Worm (Caenorhabditis elegans): ENCODE measurements around the gene acdh-8.
"Not testable (repeated sequence)": the region's sequence is repeated elsewhere in the genome, so short reads cannot be mapped to it uniquely, and the experiment has no call there.

The acdh-8 gene

DNA sequence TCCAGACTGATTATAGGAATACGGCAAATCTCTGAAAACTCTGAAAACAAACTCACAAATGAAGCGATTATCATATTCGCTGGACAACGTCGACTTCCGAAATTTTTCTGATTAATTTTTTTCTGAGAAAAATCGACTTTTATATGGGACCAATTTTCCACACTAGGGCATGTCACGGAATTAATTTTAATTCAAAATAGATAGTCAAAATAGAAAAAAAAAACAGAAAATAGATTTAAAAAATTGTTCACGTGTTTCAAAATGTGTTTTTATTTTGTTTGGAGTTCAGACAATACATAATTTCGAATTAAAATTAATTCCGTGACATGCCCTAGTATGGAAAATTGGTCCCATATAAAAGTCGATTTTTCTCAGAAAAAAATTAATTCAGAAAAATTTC is 36.6 kb upstream of the acdh-8 start, which contains the start of the genes F10C1.3 and F10C1.23:
Gene F10C1.3 (minus strand): TSS at position 101 of the 400 bp plus-strand sequence.
Gene F10C1.23 (plus strand): TSS at position 385 of the 400 bp plus-strand sequence.
- not testable (repeated sequence) for TF ChIP-seq rnt-1, lsy-2, pax-3 (tag; optimal IDR thresholded peaks at IDR 0.05)

DNA sequence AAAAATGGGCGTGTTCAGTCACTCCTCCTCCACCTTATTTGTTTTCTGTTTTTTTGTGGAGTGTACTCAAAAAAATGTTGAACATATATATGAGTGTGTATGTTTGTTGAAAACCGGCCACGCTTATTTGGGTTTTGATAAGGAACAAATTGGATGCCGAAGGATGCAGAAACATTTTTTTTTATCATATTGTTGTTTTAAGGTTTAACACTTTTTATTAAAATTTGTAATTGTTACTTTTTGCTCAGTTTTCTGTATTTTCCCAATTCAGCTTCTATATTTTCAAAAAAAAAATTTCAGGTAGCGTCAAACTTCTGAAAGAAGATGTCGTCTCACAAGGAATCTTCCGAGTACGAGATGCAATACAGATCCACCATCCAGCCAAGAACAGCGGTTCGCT is 29.0 kb upstream of the acdh-8 start, which contains the start of gene ifb-1:
Gene ifb-1 (plus strand): TSS at position 301 of the 400 bp plus-strand sequence.
- TF ChIP-seq nhr-47 (tag; optimal IDR thresholded peaks at IDR 0.05), result no peak

DNA sequence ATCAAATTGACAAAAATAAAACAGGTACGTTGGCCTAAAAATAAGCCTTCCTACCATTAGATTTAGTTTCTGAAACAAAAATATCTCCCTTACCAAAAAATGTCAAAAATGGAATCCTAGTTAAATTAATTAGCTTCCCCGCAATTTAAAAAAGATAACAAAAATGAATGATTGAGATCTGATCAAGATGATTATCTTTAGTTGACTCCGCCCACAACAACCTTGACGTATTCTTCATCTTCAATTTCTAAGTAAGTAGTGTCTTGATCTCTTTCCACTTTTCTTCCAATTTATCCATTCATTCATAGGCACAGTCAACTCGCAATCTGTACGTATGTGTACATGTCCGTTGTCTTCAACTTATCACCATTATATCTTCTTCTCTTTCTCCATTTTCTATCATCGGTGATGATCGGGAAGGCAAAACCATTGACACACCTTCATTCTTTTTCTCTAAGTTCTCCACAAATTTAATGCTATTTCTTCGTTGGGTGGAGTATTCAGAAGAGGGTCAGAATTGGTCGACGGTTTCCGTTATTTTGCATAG is 25.9 kb upstream of the acdh-8 start:
- TF ChIP-seq nhr-85 (tag) (peak; percentile 88), swsn-7 (tag; optimal IDR thresholded peaks at IDR 0.05) (no peak), mep-1 (tag; optimal IDR thresholded peaks at IDR 0.05) (peak; percentile 40), blmp-1 (tag; optimal IDR thresholded peaks at IDR 0.05) (peak; percentile 44), snu-23 (GFP tag; optimal IDR thresholded peaks at IDR 0.05) (peak; percentile 36), nhr-77 (tag; optimal IDR thresholded peaks at IDR 0.05) (no peak), rnt-1 (tag; optimal IDR thresholded peaks at IDR 0.05) (peak; percentile 12), hlh-17 (GFP tag; optimal IDR thresholded peaks at IDR 0.05; ENCODE audit: borderline replicate concordance) (no peak), C34B4.2 (tag; optimal IDR thresholded peaks at IDR 0.05) (no peak), elt-3 (tag; optimal IDR thresholded peaks at IDR 0.05) (peak in 2 of 6 experiments; percentile 19 to 59), lin-39 (tag; optimal IDR thresholded peaks at IDR 0.05) (peak; percentile 41), lin-14 (GFP tag; optimal IDR thresholded peaks at IDR 0.05) (peak; percentile 67), nhr-28 (tag; optimal IDR thresholded peaks at IDR 0.05) (no peak), nhr-20 (tag; optimal IDR thresholded peaks at IDR 0.05) (peak; percentile 34), ztf-4 (tag; optimal IDR thresholded peaks at IDR 0.05) (no peak), skn-1 (tag; optimal IDR thresholded peaks at IDR 0.05) (no peak), alr-1 (tag; optimal IDR thresholded peaks at IDR 0.05; ENCODE audit: borderline replicate concordance) (no peak), sox-4 (tag; optimal IDR thresholded peaks at IDR 0.05) (no peak), F16B12.6 (tag; optimal IDR thresholded peaks at IDR 0.05) (no peak), nhr-71 (tag; optimal IDR thresholded peaks at IDR 0.05) (peak; percentile 3), ceh-63 (GFP tag; optimal IDR thresholded peaks at IDR 0.05) (no peak)

DNA sequence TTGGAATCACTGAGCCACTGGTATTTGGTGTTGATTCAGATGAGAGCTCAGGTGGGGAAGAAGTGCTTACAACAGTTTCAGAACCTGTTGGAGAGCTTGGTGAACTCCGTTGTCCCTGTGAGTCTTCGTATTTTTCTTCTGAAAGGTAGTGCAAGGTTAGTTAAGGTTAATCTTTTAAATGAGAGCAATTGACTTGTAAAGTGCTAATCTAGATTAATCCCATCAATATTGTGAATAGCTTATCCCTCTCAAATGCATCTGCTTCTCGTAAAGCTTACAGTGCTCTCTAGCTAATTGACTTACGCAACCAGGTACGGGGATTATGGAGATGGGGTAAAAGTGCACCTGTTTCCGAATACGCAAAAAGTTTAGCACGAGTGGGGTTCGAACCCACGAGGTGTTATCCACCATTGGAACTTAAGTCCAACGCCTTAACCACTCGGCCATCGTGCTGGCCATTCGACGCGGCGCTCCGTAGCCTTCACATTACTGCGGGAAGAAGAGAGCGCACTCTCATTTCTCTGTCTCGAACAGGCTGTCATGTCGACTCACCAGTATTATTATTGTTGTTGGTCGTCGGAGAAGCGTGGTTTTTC is 21.6 kb upstream of the acdh-8 start:
- peak; percentile 25 for TF ChIP-seq elt-2 (tag; optimal IDR thresholded peaks at IDR 0.05)
- TF ChIP-seq aly-2 (tag; optimal IDR thresholded peaks at IDR 0.05), result no peak
- peak; percentile 63 for TF ChIP-seq nhr-71 (tag; optimal IDR thresholded peaks at IDR 0.05)
- peak; percentile 17 for TF ChIP-seq xbp-1 (tag; optimal IDR thresholded peaks at IDR 0.05)
- peak; percentile 50 for TF ChIP-seq nhr-90 (tag; optimal IDR thresholded peaks at IDR 0.05; ENCODE audit: poor library complexity)
- no peak for TF ChIP-seq lir-3 (tag; optimal IDR thresholded peaks at IDR 0.05; ENCODE audit: poor library complexity)
- no peak for TF ChIP-seq fkh-10 (GFP tag; optimal IDR thresholded peaks at IDR 0.05)
- peak; percentile 11 for TF ChIP-seq ceh-8 (GFP tag; optimal IDR thresholded peaks at IDR 0.05)
- TF ChIP-seq ceh-82 (tag; optimal IDR thresholded peaks at IDR 0.05), result peak in 2 of 3 experiments; percentile 25 to 55
- no peak for TF ChIP-seq egl-13 (tag; optimal IDR thresholded peaks at IDR 0.05)
- peak; percentile 23 for TF ChIP-seq snpc-4 (tag; optimal IDR thresholded peaks at IDR 0.05)
- TF ChIP-seq nhr-20 (tag; optimal IDR thresholded peaks at IDR 0.05), result peak; percentile 63
- TF ChIP-seq vab-15 (tag; optimal IDR thresholded peaks at IDR 0.05), result no peak
- peak; percentile 42 for TF ChIP-seq lin-14 (GFP tag; optimal IDR thresholded peaks at IDR 0.05)
- no peak for TF ChIP-seq efl-3 (GFP tag; optimal IDR thresholded peaks at IDR 0.05)
- TF ChIP-seq grh-1 (GFP tag; IDR thresholded peaks at IDR 0.05), result no peak
- TF ChIP-seq efl-1 (optimal IDR thresholded peaks at IDR 0.05), result peak; percentile 38 to 51
- peak; percentile 24 to 93 for TF ChIP-seq efl-1 (GFP tag; optimal IDR thresholded peaks at IDR 0.05 in 1 of 2)
- no peak for TF ChIP-seq nhr-28 (tag; optimal IDR thresholded peaks at IDR 0.05)
- no peak for TF ChIP-seq jun-1 (tag; optimal IDR thresholded peaks at IDR 0.05)
- no peak for TF ChIP-seq ets-5 (GFP tag; IDR thresholded peaks at IDR 0.05)
- TF ChIP-seq nhr-11 (tag; optimal IDR thresholded peaks at IDR 0.05), result no peak
- TF ChIP-seq C34B4.2 (tag; optimal IDR thresholded peaks at IDR 0.05), result no peak
- TF ChIP-seq ama-1 (optimal IDR thresholded peaks at IDR 0.05), result no peak
- TF ChIP-seq aha-1 (tag; optimal IDR thresholded peaks at IDR 0.05), result no peak
- peak; percentile 67 for TF ChIP-seq rnt-1 (tag; optimal IDR thresholded peaks at IDR 0.05)
- no peak for TF ChIP-seq zip-4 (GFP tag; optimal IDR thresholded peaks at IDR 0.05)
- TF ChIP-seq unc-86 (tag; optimal IDR thresholded peaks at IDR 0.05), result no peak

All from whole organism, L1 larva.